Fruit fly (Drosophila melanogaster) whole organism, embryonic: ENCODE data around the gene CG12081.

Experiments used
- CG10366 ChIP-seq: fragments of 200-800 bp; sonication (Bioruptor generic); IDR thresholded peaks from 2 replicates; pipeline ENCODE4 v1.3.6; 2022; ENCODE audit warnings: missing biosample characterization, missing genetic modification characterization
- CG10543 ChIP-seq: fragments of 200-800 bp; sonication (Bioruptor generic); optimal IDR thresholded peaks from 3 replicates; lab custom pipeline; 2017; ENCODE audit warnings: missing biosample characterization, mild to moderate bottlenecking, missing genetic modification characterization, moderate library complexity
- CG11695 ChIP-seq: fragments of 200-800 bp; sonication (Bioruptor generic); IDR thresholded peaks from 3 replicates; pipeline ENCODE4 v1.3.6; 2022; ENCODE audit warnings: missing biosample characterization, missing genetic modification characterization
- CG11696 ChIP-seq: fragments of 200-800 bp; sonication (Bioruptor generic); IDR thresholded peaks from 2 replicates; pipeline ENCODE4 v1.3.6; 2022; ENCODE audit warnings: missing biosample characterization, missing genetic modification characterization
- CG11723 ChIP-seq: fragments of 200-800 bp; sonication (Bioruptor generic); optimal IDR thresholded peaks from 2 replicates; lab custom pipeline; 2017; ENCODE audit warnings: missing biosample characterization, mild to moderate bottlenecking, missing genetic modification characterization
- CG12219 ChIP-seq: fragments of 200-800 bp; sonication (Bioruptor generic); optimal IDR thresholded peaks from 3 replicates; lab custom pipeline; 2018; ENCODE audit warnings: missing biosample characterization, mild to moderate bottlenecking, missing genetic modification characterization
- CG12659 ChIP-seq: fragments of 200-800 bp; sonication (Bioruptor generic); optimal IDR thresholded peaks from 3 replicates; lab custom pipeline; 2017; ENCODE audit warnings: mild to moderate bottlenecking, missing biosample characterization, missing genetic modification reagents, missing genetic modification characterization
- CG12744 ChIP-seq: fragments of 200-800 bp; sonication (Bioruptor generic); optimal IDR thresholded peaks from 2 replicates; lab custom pipeline; 2016; ENCODE audit warnings: missing biosample characterization, missing genetic modification characterization
- CG13424 ChIP-seq: fragments of 200-800 bp; sonication (Bioruptor generic); optimal IDR thresholded peaks from 2 replicates; lab custom pipeline; 2019; ENCODE audit warnings: missing biosample characterization, mild to moderate bottlenecking, missing genetic modification characterization, moderate library complexity
- CG15696 ChIP-seq: fragments of 200-800 bp; sonication (Bioruptor generic); optimal IDR thresholded peaks from 2 replicates; lab custom pipeline; 2019; ENCODE audit warnings: missing biosample characterization, mild to moderate bottlenecking, missing genetic modification characterization, moderate library complexity
- CG17328 ChIP-seq: fragments of 200-800 bp; sonication (Bioruptor generic); IDR thresholded peaks from 2 replicates; pipeline ENCODE4 v1.3.6; 2022; ENCODE audit warnings: missing biosample characterization, missing genetic modification characterization
- CG17359 ChIP-seq: fragments of 200-800 bp; sonication (Bioruptor generic); optimal IDR thresholded peaks from 3 replicates; lab custom pipeline; 2018; ENCODE audit warnings: missing biosample characterization, mild to moderate bottlenecking, missing genetic modification characterization, moderate library complexity
- CG17361 ChIP-seq: fragments of 200-800 bp; sonication (Bioruptor generic); IDR thresholded peaks from 3 replicates; pipeline ENCODE4 v1.3.6; 2022; ENCODE audit warnings: missing biosample characterization, missing genetic modification characterization
- CG31441 ChIP-seq: fragments of 200-800 bp; sonication (Bioruptor generic); IDR thresholded peaks from 2 replicates; pipeline ENCODE4 v1.3.6; 2022; ENCODE audit warnings: missing biosample characterization, missing genetic modification characterization
- CG42726 ChIP-seq: fragments of 200-800 bp; sonication (Bioruptor generic); IDR thresholded peaks from 2 replicates; pipeline ENCODE4 v1.3.6; 2022; ENCODE audit warnings: missing biosample characterization, missing genetic modification characterization; ENCODE audit not compliant: partially characterized antibody
- CG4404 ChIP-seq: fragments of 200-800 bp; sonication (Bioruptor generic); IDR thresholded peaks from 2 replicates; pipeline ENCODE4 v1.3.6; 2022; ENCODE audit warnings: missing biosample characterization, missing genetic modification characterization
- CG8290 ChIP-seq, 3 experiments: fragments of 200-800 bp; sonication (Bioruptor generic); optimal IDR thresholded peaks; 2 replicates each; lab custom pipeline; 2016 to 2019; ENCODE audit warnings: missing biosample characterization in 3 of 3, missing genetic modification characterization in 3 of 3, mild to moderate bottlenecking in 2 of 3, moderate library complexity in 1 of 3
- CG8388 ChIP-seq: fragments of 200-800 bp; sonication (Bioruptor generic); optimal IDR thresholded peaks from 2 replicates; lab custom pipeline; 2019; ENCODE audit warnings: missing biosample characterization, mild to moderate bottlenecking, missing genetic modification characterization, moderate library complexity
- CG8944 ChIP-seq: fragments of 200-800 bp; sonication (Bioruptor generic); optimal IDR thresholded peaks from 3 replicates; lab custom pipeline; 2016; ENCODE audit warnings: missing biosample characterization, missing genetic modification characterization
- CTCF ChIP-seq: fragments of 200-800 bp; sonication (Bioruptor generic); optimal IDR thresholded peaks from 2 replicates; lab custom pipeline; 2017; ENCODE audit warnings: missing biosample characterization, mild to moderate bottlenecking, missing genetic modification characterization, moderate library complexity
- Chrac-16 ChIP-seq: fragments of 200-800 bp; sonication (Bioruptor generic); optimal IDR thresholded peaks from 3 replicates; lab custom pipeline; 2016; ENCODE audit warnings: missing biosample characterization, missing genetic modification characterization
- CoRest ChIP-seq: fragments of 200-800 bp; sonication (Bioruptor generic); optimal IDR thresholded peaks from 3 replicates; lab custom pipeline; 2018; ENCODE audit warnings: missing biosample characterization, mild to moderate bottlenecking, missing genetic modification characterization, moderate library complexity
- Dip3 ChIP-seq: fragments of 200-800 bp; sonication (Bioruptor generic); optimal IDR thresholded peaks from 3 replicates; lab custom pipeline; 2016; ENCODE audit warnings: missing biosample characterization, missing genetic modification characterization
- Dref ChIP-seq: fragments of 200-800 bp; sonication (Bioruptor generic); IDR thresholded peaks from 2 replicates; pipeline ENCODE4 v1.3.6; 2022; ENCODE audit warnings: missing biosample characterization, missing genetic modification characterization
- Ets97D ChIP-seq: fragments of 200-800 bp; sonication (Bioruptor generic); optimal IDR thresholded peaks from 3 replicates; lab custom pipeline; 2016; ENCODE audit warnings: missing biosample characterization, missing genetic modification characterization
- Fer1 ChIP-seq: fragments of 200-800 bp; sonication (Bioruptor generic); optimal IDR thresholded peaks from 2 replicates; lab custom pipeline; 2017; ENCODE audit warnings: missing biosample characterization, mild to moderate bottlenecking, missing genetic modification characterization
- Fer2 ChIP-seq: fragments of 200-800 bp; sonication (Bioruptor generic); optimal IDR thresholded peaks from 2 replicates; lab custom pipeline; 2018; ENCODE audit warnings: missing biosample characterization, mild to moderate bottlenecking, missing genetic modification characterization, moderate library complexity
- Gug ChIP-seq: fragments of 200-800 bp; sonication (Bioruptor generic); IDR thresholded peaks from 4 replicates; pipeline ENCODE4 v1.3.6; 2022; ENCODE audit warnings: missing biosample characterization, missing genetic modification characterization
- H2.0 ChIP-seq: fragments of 200-800 bp; sonication (Bioruptor generic); IDR thresholded peaks from 2 replicates; pipeline ENCODE4 v1.3.6; 2022; ENCODE audit warnings: missing biosample characterization, missing genetic modification characterization
- Oli ChIP-seq: fragments of 200-800 bp; sonication (Bioruptor generic); optimal IDR thresholded peaks from 2 replicates; lab custom pipeline; 2018; ENCODE audit warnings: missing biosample characterization, mild to moderate bottlenecking, missing genetic modification characterization, moderate library complexity
- PHDP ChIP-seq: fragments of 200-800 bp; sonication (Bioruptor generic); optimal IDR thresholded peaks from 3 replicates; lab custom pipeline; 2018; ENCODE audit warnings: missing biosample characterization, mild to moderate bottlenecking, missing genetic modification characterization, moderate library complexity
- Poxn ChIP-seq: fragments of 200-800 bp; sonication (Bioruptor generic); IDR thresholded peaks from 2 replicates; pipeline ENCODE4 v1.3.6; 2022; ENCODE audit warnings: missing biosample characterization, missing genetic modification characterization
- Sox102F ChIP-seq: fragments of 200-800 bp; sonication (Bioruptor generic); optimal IDR thresholded peaks from 2 replicates; lab custom pipeline; 2018; ENCODE audit warnings: missing biosample characterization, mild to moderate bottlenecking, missing genetic modification characterization, moderate library complexity
- Vsx1 ChIP-seq: fragments of 200-800 bp; sonication (Bioruptor generic); optimal IDR thresholded peaks from 2 replicates; lab custom pipeline; 2017; ENCODE audit warnings: missing biosample characterization, mild to moderate bottlenecking, missing genetic modification characterization, missing genetic modification reagents
- Xrp1 ChIP-seq: fragments of 200-800 bp; sonication (Bioruptor generic); IDR thresholded peaks from 2 replicates; pipeline ENCODE4 v1.3.6; 2022; ENCODE audit warnings: missing biosample characterization, missing genetic modification characterization
- YL-1 ChIP-seq: fragments of 200-800 bp; sonication (Bioruptor generic); optimal IDR thresholded peaks from 3 replicates; lab custom pipeline; 2017; ENCODE audit warnings: missing biosample characterization, mild to moderate bottlenecking, missing genetic modification characterization
- ara ChIP-seq: fragments of 200-800 bp; sonication (Bioruptor generic); IDR thresholded peaks from 2 replicates; pipeline ENCODE4 v1.3.6; 2022; ENCODE audit warnings: missing biosample characterization, missing genetic modification characterization
- ato ChIP-seq: fragments of 200-800 bp; sonication (Bioruptor generic); IDR thresholded peaks from 2 replicates; pipeline ENCODE4 v1.3.6; 2022; ENCODE audit warnings: missing biosample characterization, missing genetic modification characterization; ENCODE audit not compliant: partially characterized antibody
- ems ChIP-seq: fragments of 200-800 bp; sonication (Bioruptor generic); optimal IDR thresholded peaks from 3 replicates; lab custom pipeline; 2016; ENCODE audit warnings: missing biosample characterization, missing genetic modification characterization
- gfzf ChIP-seq: fragments of 200-800 bp; sonication (Bioruptor generic); optimal IDR thresholded peaks from 2 replicates; lab custom pipeline; 2016; ENCODE audit warnings: missing biosample characterization, mild to moderate bottlenecking, missing genetic modification characterization, moderate library complexity
- ham ChIP-seq: fragments of 200-800 bp; sonication (Bioruptor generic); IDR thresholded peaks from 2 replicates; pipeline ENCODE4 v1.3.6; 2022; ENCODE audit warnings: missing biosample characterization, missing genetic modification characterization
- hb ChIP-seq: fragments of 200-800 bp; sonication (Bioruptor generic); IDR thresholded peaks from 3 replicates; pipeline ENCODE4 v1.3.6; 2022; ENCODE audit warnings: missing biosample characterization, missing genetic modification characterization; ENCODE audit not compliant: partially characterized antibody
- kay ChIP-seq: fragments of 200-800 bp; sonication (Bioruptor generic); optimal IDR thresholded peaks from 2 replicates; lab custom pipeline; 2016; ENCODE audit warnings: missing biosample characterization, missing genetic modification characterization
- lola ChIP-seq, 3 experiments: fragments of >200 bp in 2 of 3; fragments of 200-800 bp in 1 of 3; sonication (Bioruptor generic) in 1 of 3; optimal IDR thresholded peaks; 2 replicates each; lab custom pipeline; 2017 to 2019; ENCODE audit warnings: missing biosample characterization in 3 of 3, missing genetic modification characterization in 3 of 3, mild to moderate bottlenecking in 1 of 3, moderate library complexity in 1 of 3
- nerfin-2 ChIP-seq: fragments of 200-800 bp; sonication (Bioruptor generic); IDR thresholded peaks from 2 replicates; pipeline ENCODE4 v1.3.6; 2022; ENCODE audit warnings: missing biosample characterization, missing genetic modification characterization; ENCODE audit not compliant: partially characterized antibody
- pum ChIP-seq: fragments of 200-800 bp; sonication (Bioruptor generic); optimal IDR thresholded peaks from 2 replicates; lab custom pipeline; 2016; ENCODE audit warnings: missing biosample characterization, missing genetic modification characterization
- run ChIP-seq: fragments of 200-800 bp; sonication (Bioruptor generic); optimal IDR thresholded peaks from 3 replicates; lab custom pipeline; 2018; ENCODE audit warnings: missing biosample characterization, mild to moderate bottlenecking, missing genetic modification characterization
- sens ChIP-seq: fragments of 200-800 bp; sonication (Bioruptor generic); peaks from one replicate; lab custom pipeline; 2016; ENCODE audit warnings: missing biosample characterization, missing genetic modification characterization
- zf30C ChIP-seq: fragments of 200-800 bp; sonication (Bioruptor generic); optimal IDR thresholded peaks from 3 replicates; lab custom pipeline; 2018; ENCODE audit warnings: missing biosample characterization, mild to moderate bottlenecking, missing genetic modification characterization
- zfh1 ChIP-seq: fragments of 200-800 bp; sonication (Bioruptor generic); IDR thresholded peaks from 3 replicates; pipeline ENCODE4 v1.3.6; 2022; ENCODE audit warnings: missing biosample characterization, missing genetic modification characterization

Gene CG12081

dm6 chrX:8558762-8559172 lies 29.8 kb upstream of the CG12081 start, which contains the start of gene IntS4 (continued):
- TF ChIP-seq run (tag; lab: Kevin White, UChicago) (peak; percentile 81), CTCF (GFP tag; lab: Kevin White, UChicago) (no peak), Dref (GFP tag; lab: Robert Waterston, UW) (peak; percentile 69), Sox102F (no peak), ham (GFP tag; lab: Robert Waterston, UW) (no peak), CG12744 (GFP tag; lab: Kevin White, UChicago) (no peak), CG11696 (no peak), CG11723 (GFP tag; lab: Kevin White, UChicago) (no peak), ato (peak; percentile 66), zfh1 (peak; percentile 50; the same call in 1 of the 3 replicates), ems (GFP tag; lab: Kevin White, UChicago) (peak; percentile 46), Xrp1 (GFP tag; lab: Robert Waterston, UW) (peak; percentile 62), CG12659 (GFP tag; lab: Kevin White, UChicago) (peak; percentile 65), sens (GFP tag; lab: Kevin White, UChicago) (peak; percentile 74), CG11695 (0 out of 3 replicates have a peak, but pooled peaks have one; percentile 49), zf30C (GFP tag; lab: Kevin White, UChicago) (no peak), Vsx1 (GFP tag; lab: Kevin White, UChicago) (peak; percentile 41), pum (peak; percentile 8), Chrac-16 (GFP tag; lab: Kevin White, UChicago) (peak; percentile 70), CG17359 (peak; percentile 36), CG15696 (tag; lab: Kevin White, UChicago) (peak; percentile 66), ara (GFP tag; lab: Robert Waterston, UW) (peak; percentile 48; the same call in 1 of the 2 replicates), lola (GFP tag; optimal IDR thresholded peaks at IDR 0.05; lab: Kevin White, UChicago) (peak in 1 of 3 experiments; percentile 57), nerfin-2 (GFP tag; lab: Robert Waterston, UW) (peak; percentile 83; the same call in 1 of the 2 replicates), CG10543 (GFP tag; lab: Kevin White, UChicago) (peak; percentile 82), CG17328 (GFP tag; lab: Robert Waterston, UW) (peak; percentile 55), CG12219 (GFP tag; lab: Kevin White, UChicago) (no peak), CG42726 (GFP tag; lab: Robert Waterston, UW) (peak; percentile 72; the same call in 1 of the 2 replicates), kay (GFP tag; lab: Kevin White, UChicago) (peak; percentile 43), CG17361 (GFP tag; lab: Robert Waterston, UW) (peak; percentile 64; the same call in 2 of the 3 replicates), Ets97D (GFP tag; lab: Kevin White, UChicago) (peak; percentile 47), CG8388 (GFP tag; lab: Kevin White, UChicago) (peak; percentile 52), CG10366 (GFP tag; lab: Robert Waterston, UW) (peak; percentile 59), H2.0 (GFP tag; lab: Robert Waterston, UW) (peak; percentile 27; the same call in 1 of the 2 replicates), Oli (tag; lab: Kevin White, UChicago) (peak; percentile 44), CG13424 (tag; lab: Kevin White, UChicago) (peak; percentile 76), hb (GFP tag; lab: Robert Waterston, UW) (peak; percentile 87), CG4404 (GFP tag; lab: Robert Waterston, UW) (peak; percentile 58), PHDP (tag; lab: Kevin White, UChicago) (peak; percentile 44), CG8290 (GFP tag; optimal IDR thresholded peaks at IDR 0.05; lab: Kevin White, UChicago) (peak; percentile 62), CG8290 (tag; optimal IDR thresholded peaks at IDR 0.05; lab: Kevin White, UChicago) (peak; percentile 11 to 57), CG31441 (GFP tag; lab: Robert Waterston, UW) (peak; percentile 59; the same call in 1 of the 2 replicates), CG8944 (peak; percentile 12), Fer1 (GFP tag; lab: Kevin White, UChicago) (peak; percentile 73), CoRest (peak; percentile 78), Gug (GFP tag; lab: Robert Waterston, UW) (peak; percentile 84), YL-1 (GFP tag; lab: Kevin White, UChicago) (peak; percentile 65), Fer2 (peak; percentile 58), gfzf (GFP tag; lab: Kevin White, UChicago) (peak; percentile 4), Dip3 (GFP tag; lab: Kevin White, UChicago) (peak; percentile 42), Poxn (GFP tag; lab: Robert Waterston, UW) (peak; percentile 26; the same call in 1 of the 2 replicates)
